Worm (Caenorhabditis elegans): Measurements from ENCODE around the gene ZK792.1.
A peak's percentile ranks its signal among the peaks of the same experiment; 100 is the strongest.

The ZK792.1 gene

ce11 chrIV:11635437-11636408 is 23.9 kb upstream of the ZK792.1 start, which contains the start of gene mars-1 (continued):
- TF ChIP-seq syd-9 (tag; optimal IDR thresholded peaks at IDR 0.05) = peak; percentile 32
- TF ChIP-seq lin-11 (tag; optimal IDR thresholded peaks at IDR 0.05) = no peak
- TF ChIP-seq ahr-1 (tag; optimal IDR thresholded peaks at IDR 0.05) = peak; percentile 53
- TF ChIP-seq ceh-31 (tag; optimal IDR thresholded peaks at IDR 0.05) = peak; percentile 94
- TF ChIP-seq dmd-4 (tag; optimal IDR thresholded peaks at IDR 0.05; ENCODE audit: borderline replicate concordance) = no peak
- no peak for TF ChIP-seq pax-1 (tag; optimal IDR thresholded peaks at IDR 0.05)
- no peak for TF ChIP-seq T23F11.4 (GFP tag; optimal IDR thresholded peaks at IDR 0.05)
- TF ChIP-seq ref-2 (tag; optimal IDR thresholded peaks at IDR 0.05) = peak; percentile 37
- no peak for TF ChIP-seq nfya-1 (tag; optimal IDR thresholded peaks at IDR 0.05)
- peak; percentile 21 for TF ChIP-seq ceh-19 (GFP tag; optimal IDR thresholded peaks at IDR 0.05)
- no peak for TF ChIP-seq hlh-15 (tag; optimal IDR thresholded peaks at IDR 0.05)
- TF ChIP-seq pha-2 (tag; optimal IDR thresholded peaks at IDR 0.05) = no peak
- TF ChIP-seq nhr-11 (tag; optimal IDR thresholded peaks at IDR 0.05) = no peak
- TF ChIP-seq hlh-6 (tag; optimal IDR thresholded peaks at IDR 0.05) = no peak
- TF ChIP-seq ceh-6 (GFP tag; optimal IDR thresholded peaks at IDR 0.05) = no peak
- TF ChIP-seq pag-3 (tag; optimal IDR thresholded peaks at IDR 0.05; ENCODE audit: borderline replicate concordance) = no peak
- TF ChIP-seq hlh-13 (GFP tag; optimal IDR thresholded peaks at IDR 0.05) = no peak
- TF ChIP-seq ceh-48 (tag; optimal IDR thresholded peaks at IDR 0.05) = no peak

- TF ChIP-seq sox-2 (GFP tag; IDR thresholded peaks at IDR 0.05) (no peak), hlh-30 (tag; optimal IDR thresholded peaks at IDR 0.05; ENCODE audit: insufficient read depth) (peak; percentile 67), C08G9.2 (tag; optimal IDR thresholded peaks at IDR 0.05) (no peak), pha-2 (tag; optimal IDR thresholded peaks at IDR 0.05) (no peak)
These were observed 23.3 kb upstream of the ZK792.1 start, which contains the start of gene F58B3.6 for ce11 chrIV:11636409-11636723. Gene F58B3.6 (plus strand): TSS chrIV:11636648.

ce11 chrIV:11638016-11638415 is 21.6 kb upstream of the ZK792.1 start, which contains the start of gene rbm-17:
Gene rbm-17 (plus strand): TSS chrIV:11638316.
- TF ChIP-seq pax-1 (tag; optimal IDR thresholded peaks at IDR 0.05) = no peak
- TF ChIP-seq pat-9 (tag; optimal IDR thresholded peaks at IDR 0.05) = no peak
- no peak for TF ChIP-seq pqm-1 (tag; optimal IDR thresholded peaks at IDR 0.05)
- no peak for TF ChIP-seq zip-5 (tag; optimal IDR thresholded peaks at IDR 0.05)
- no peak for TF ChIP-seq ceh-2 (tag; optimal IDR thresholded peaks at IDR 0.05)
- no peak for TF ChIP-seq ztf-16 (tag; optimal IDR thresholded peaks at IDR 0.05)
- TF ChIP-seq ttx-3 (tag; optimal IDR thresholded peaks at IDR 0.05) = no peak
- no peak for TF ChIP-seq ceh-45 (GFP tag; IDR thresholded peaks at IDR 0.05)
- TF ChIP-seq mec-3 (tag; optimal IDR thresholded peaks at IDR 0.05; ENCODE audit: borderline replicate concordance) = no peak
- TF ChIP-seq sdc-2 (tag; optimal IDR thresholded peaks at IDR 0.05) = no peak
- no peak for TF ChIP-seq pha-2 (tag; optimal IDR thresholded peaks at IDR 0.05)

ce11 chrIV:11640915-11641314 is 18.7 kb upstream of the ZK792.1 start, which contains the start of gene ttr-50:
Gene ttr-50 (minus strand): TSS chrIV:11641015.
- no peak for TF ChIP-seq ceh-22 (tag; optimal IDR thresholded peaks at IDR 0.05)
- TF ChIP-seq elt-2 (tag; optimal IDR thresholded peaks at IDR 0.05) = peak; percentile 71
- no peak for TF ChIP-seq rnt-1 (tag; optimal IDR thresholded peaks at IDR 0.05)
- no peak for TF ChIP-seq elt-4 (tag; optimal IDR thresholded peaks at IDR 0.05)
- no peak for TF ChIP-seq fax-1 (tag; optimal IDR thresholded peaks at IDR 0.05)
- TF ChIP-seq ttx-3 (tag; optimal IDR thresholded peaks at IDR 0.05) = no peak
- no peak for TF ChIP-seq ceh-18 (tag; optimal IDR thresholded peaks at IDR 0.05)
